Worm (Caenorhabditis elegans) whole organism, mixed stage, embryonic: Measurements from ENCODE around the gene egl-44.

Experiments used
- bed-3 ChIP-seq: fragments of 200-800 bp; sonication (Bioruptor generic); optimal IDR thresholded peaks from 3 replicates; lab custom pipeline; 2018; ENCODE audit warnings: mild to moderate bottlenecking, missing genetic modification characterization, moderate library complexity, missing compliant biosample characterization
- mep-1 ChIP-seq: fragments of 150-350 bp; optimal IDR thresholded peaks from 2 replicates; lab custom pipeline; 2017; ENCODE audit warnings: missing biosample characterization, missing genetic modification reagents, missing genetic modification characterization, inconsistent platforms
- nhr-12 ChIP-seq: fragments of 150-350 bp; optimal IDR thresholded peaks from 2 replicates; lab custom pipeline; 2014; ENCODE audit warnings: missing biosample characterization, missing genetic modification characterization
- nhr-76 ChIP-seq: sonication (generic microtip); optimal IDR thresholded peaks from 2 replicates; lab custom pipeline; 2017; ENCODE audit warnings: missing biosample characterization, missing genetic modification characterization
- snpc-4 ChIP-seq: fragments of 150-350 bp; optimal IDR thresholded peaks from 2 replicates; lab custom pipeline; 2014; ENCODE audit warnings: missing biosample characterization, missing genetic modification characterization

DNA sequence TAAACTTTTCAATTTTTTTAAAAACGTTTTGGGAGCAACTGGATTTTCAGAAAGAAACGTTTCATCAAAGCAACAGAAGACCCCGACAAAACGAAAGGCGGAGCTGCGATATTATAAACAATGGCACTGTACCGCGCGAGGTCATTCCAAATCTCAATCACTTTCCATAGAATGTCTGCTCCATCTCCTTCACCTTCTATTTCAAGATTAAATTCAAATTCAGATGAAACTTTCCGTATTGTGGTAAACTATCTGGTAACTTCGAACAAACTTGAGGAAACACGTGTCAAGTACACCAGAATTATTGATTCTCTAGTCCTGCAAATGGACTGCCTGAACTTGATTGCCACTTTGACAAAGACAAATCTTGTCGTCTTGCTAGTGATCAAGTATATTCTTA is 12.2 kb downstream of the egl-44 start, which contains the start of gene F28B12.6:
- TF ChIP-seq bed-3 (no peak), nhr-12 (tag; lab: Kevin White, UChicago) (no peak), snpc-4 (no peak), nhr-76 (no peak), mep-1 (tag; lab: Kevin White, UChicago) (no peak)
